Fruit fly (Drosophila melanogaster) whole organism, embryonic: ENCODE results near the gene aralar1.

Experiments used
- Abd-B ChIP-seq: fragments of 200-800 bp; sonication (Bioruptor generic); optimal IDR thresholded peaks from 2 replicates; lab custom pipeline; 2018; ENCODE audit warnings: missing biosample characterization, mild to moderate bottlenecking, missing genetic modification characterization, moderate library complexity
- Bteb2 ChIP-seq: fragments of 200-800 bp; sonication (Bioruptor generic); optimal IDR thresholded peaks from 2 replicates; lab custom pipeline; 2016; ENCODE audit warnings: missing biosample characterization, missing genetic modification characterization
- C15 ChIP-seq: fragments of 200-800 bp; sonication (Bioruptor generic); IDR thresholded peaks from 3 replicates; pipeline ENCODE4 v1.3.6; 2022; ENCODE audit warnings: missing biosample characterization, missing genetic modification characterization
- CG10565 ChIP-seq: fragments of 200-800 bp; sonication (Bioruptor generic); optimal IDR thresholded peaks from 3 replicates; lab custom pipeline; 2016; ENCODE audit warnings: missing biosample characterization, mild to moderate bottlenecking, missing genetic modification characterization
- CG11398 ChIP-seq: fragments of 200-800 bp; sonication (Bioruptor generic); optimal IDR thresholded peaks from 2 replicates; lab custom pipeline; 2016; ENCODE audit warnings: missing biosample characterization, missing genetic modification characterization
- CG11456 ChIP-seq: fragments of 200-800 bp; sonication (Bioruptor generic); IDR thresholded peaks from 3 replicates; pipeline ENCODE4 v1.3.6; 2022; ENCODE audit warnings: missing biosample characterization, missing genetic modification characterization
- CG11560 ChIP-seq: fragments of 200-800 bp; sonication (Bioruptor generic); IDR thresholded peaks from 3 replicates; pipeline ENCODE4 v1.3.6; 2022; ENCODE audit warnings: missing biosample characterization, missing genetic modification characterization
- CG12219 ChIP-seq: fragments of 200-800 bp; sonication (Bioruptor generic); optimal IDR thresholded peaks from 3 replicates; lab custom pipeline; 2018; ENCODE audit warnings: missing biosample characterization, mild to moderate bottlenecking, missing genetic modification characterization
- CG12769 ChIP-seq: fragments of 200-800 bp; sonication (Bioruptor generic); optimal IDR thresholded peaks from 2 replicates; lab custom pipeline; 2019; ENCODE audit warnings: missing biosample characterization, mild to moderate bottlenecking, missing genetic modification characterization, moderate library complexity
- CG13624 ChIP-seq: fragments of 200-800 bp; sonication (Bioruptor generic); optimal IDR thresholded peaks from 2 replicates; lab custom pipeline; 2016; ENCODE audit warnings: missing biosample characterization, missing genetic modification characterization
- CG15696 ChIP-seq: fragments of 200-800 bp; sonication (Bioruptor generic); optimal IDR thresholded peaks from 2 replicates; lab custom pipeline; 2019; ENCODE audit warnings: missing biosample characterization, mild to moderate bottlenecking, missing genetic modification characterization, moderate library complexity
- CG1602 ChIP-seq: fragments of 200-800 bp; sonication (Bioruptor generic); optimal IDR thresholded peaks from 3 replicates; lab custom pipeline; 2016; ENCODE audit warnings: missing biosample characterization, missing genetic modification characterization
- CG16779 ChIP-seq: fragments of 200-800 bp; sonication (Bioruptor generic); IDR thresholded peaks from 2 replicates; pipeline ENCODE4 v1.3.6; 2022; ENCODE audit warnings: missing biosample characterization, missing genetic modification characterization
- CG16815 ChIP-seq: fragments of 200-800 bp; sonication (Bioruptor generic); optimal IDR thresholded peaks from 3 replicates; lab custom pipeline; 2017; ENCODE audit warnings: missing biosample characterization, mild to moderate bottlenecking, missing genetic modification characterization
- CG18262 ChIP-seq: fragments of 200-800 bp; optimal IDR thresholded peaks from 3 replicates; lab custom pipeline; 2019; ENCODE audit warnings: missing biosample characterization, mild to moderate bottlenecking, missing genetic modification characterization, moderate library complexity
- CG2120 ChIP-seq: fragments of 200-800 bp; sonication (Bioruptor generic); optimal IDR thresholded peaks from 3 replicates; lab custom pipeline; 2016; ENCODE audit warnings: missing biosample characterization, missing genetic modification characterization
- CG3281 ChIP-seq: fragments of 200-800 bp; sonication (Bioruptor generic); optimal IDR thresholded peaks from 3 replicates; lab custom pipeline; 2017; ENCODE audit warnings: missing biosample characterization, mild to moderate bottlenecking, missing genetic modification characterization
- CG3407 ChIP-seq: fragments of 200-800 bp; sonication (Bioruptor generic); optimal IDR thresholded peaks from 2 replicates; lab custom pipeline; 2018; ENCODE audit warnings: missing biosample characterization, mild to moderate bottlenecking, missing genetic modification characterization
- CG3726 ChIP-seq: fragments of 200-800 bp; sonication (Bioruptor generic); IDR thresholded peaks from 3 replicates; pipeline ENCODE4, ENCODE4 v1.3.6; 2022; ENCODE audit warnings: missing biosample characterization, missing genetic modification characterization
- CG8089 ChIP-seq: fragments of 200-800 bp; sonication (Bioruptor generic); optimal IDR thresholded peaks from 3 replicates; lab custom pipeline; 2016; ENCODE audit warnings: missing biosample characterization, missing genetic modification characterization
- CG8388 ChIP-seq: fragments of 200-800 bp; sonication (Bioruptor generic); optimal IDR thresholded peaks from 2 replicates; lab custom pipeline; 2019; ENCODE audit warnings: missing biosample characterization, mild to moderate bottlenecking, missing genetic modification characterization, moderate library complexity
- CG8478 ChIP-seq: fragments of >200 bp; optimal IDR thresholded peaks from 2 replicates; lab custom pipeline; 2018
- CG9817 ChIP-seq: fragments of 200-800 bp; sonication (Bioruptor generic); optimal IDR thresholded peaks from 2 replicates; lab custom pipeline; 2018; ENCODE audit warnings: missing biosample characterization, mild to moderate bottlenecking, missing genetic modification characterization, moderate library complexity
- CHES-1-like ChIP-seq: fragments of 200-800 bp; sonication (Bioruptor generic); optimal IDR thresholded peaks from 2 replicates; lab custom pipeline; 2016; ENCODE audit warnings: missing biosample characterization, missing genetic modification characterization
- D19B ChIP-seq: fragments of 200-800 bp; sonication (Bioruptor generic); optimal IDR thresholded peaks from 2 replicates; lab custom pipeline; 2017; ENCODE audit warnings: missing biosample characterization, mild to moderate bottlenecking, missing genetic modification characterization
- Dref ChIP-seq: fragments of 200-800 bp; sonication (Bioruptor generic); IDR thresholded peaks from 2 replicates; pipeline ENCODE4 v1.3.6; 2022; ENCODE audit warnings: missing biosample characterization, missing genetic modification characterization
- HHEX ChIP-seq: fragments of 200-800 bp; sonication (Bioruptor generic); optimal IDR thresholded peaks from 3 replicates; lab custom pipeline; 2017; ENCODE audit warnings: missing biosample characterization, mild to moderate bottlenecking, missing genetic modification characterization, missing genetic modification reagents
- MESR4 ChIP-seq: fragments of 200-800 bp; sonication (Bioruptor generic); optimal IDR thresholded peaks from 2 replicates; lab custom pipeline; 2018; ENCODE audit warnings: missing biosample characterization, mild to moderate bottlenecking, missing genetic modification characterization, moderate library complexity
- Myb ChIP-seq: fragments of 200-800 bp; sonication (Bioruptor generic); optimal IDR thresholded peaks from 2 replicates; lab custom pipeline; 2016; ENCODE audit warnings: missing biosample characterization, missing genetic modification characterization
- NC2α ChIP-seq: fragments of 200-800 bp; sonication (Bioruptor generic); optimal IDR thresholded peaks from 2 replicates; lab custom pipeline; 2016; ENCODE audit warnings: missing biosample characterization, missing genetic modification characterization
- amos ChIP-seq: fragments of 200-800 bp; sonication (Bioruptor generic); IDR thresholded peaks from 2 replicates; pipeline ENCODE4 v1.3.6; 2022; ENCODE audit warnings: missing biosample characterization, missing genetic modification characterization; ENCODE audit not compliant: partially characterized antibody
- ara ChIP-seq: fragments of 200-800 bp; sonication (Bioruptor generic); IDR thresholded peaks from 2 replicates; pipeline ENCODE4 v1.3.6; 2022; ENCODE audit warnings: missing biosample characterization, missing genetic modification characterization
- bowl ChIP-seq: fragments of 200-800 bp; sonication (Bioruptor generic); IDR thresholded peaks from 2 replicates; pipeline ENCODE4 v1.3.6; 2022; ENCODE audit warnings: missing biosample characterization, missing genetic modification characterization
- br ChIP-seq: fragments of >200 bp; optimal IDR thresholded peaks from 2 replicates; lab custom pipeline; 2017
- bsh ChIP-seq, 2 experiments: fragments of 200-800 bp; sonication (Bioruptor generic); optimal IDR thresholded peaks; 2 replicates each; lab custom pipeline; 2017 to 2018; ENCODE audit warnings: mild to moderate bottlenecking in 2 of 2, missing biosample characterization in 2 of 2, missing genetic modification characterization in 2 of 2, moderate library complexity in 1 of 2
- btn ChIP-seq: fragments of 200-800 bp; sonication (Bioruptor generic); optimal IDR thresholded peaks from 2 replicates; lab custom pipeline; 2016; ENCODE audit warnings: missing biosample characterization, missing genetic modification characterization
- chif ChIP-seq, 2 experiments: fragments of 200-800 bp; sonication (Bioruptor generic); optimal IDR thresholded peaks; 3 replicates each; lab custom pipeline; 2016; ENCODE audit warnings: missing biosample characterization in 2 of 2, missing genetic modification characterization in 2 of 2
- dati ChIP-seq: fragments of 200-800 bp; sonication (Bioruptor generic); IDR thresholded peaks from 2 replicates; pipeline ENCODE4 v1.3.6; 2022; ENCODE audit warnings: missing biosample characterization, missing genetic modification characterization
- ems ChIP-seq: fragments of 200-800 bp; sonication (Bioruptor generic); optimal IDR thresholded peaks from 3 replicates; lab custom pipeline; 2016; ENCODE audit warnings: missing biosample characterization, missing genetic modification characterization
- fru ChIP-seq: fragments of >200 bp; optimal IDR thresholded peaks from 2 replicates; lab custom pipeline; 2017
- ftz-f1 ChIP-seq: fragments of 200-800 bp; sonication (Bioruptor generic); optimal IDR thresholded peaks from 2 replicates; lab custom pipeline; 2016; ENCODE audit warnings: missing biosample characterization, missing genetic modification characterization
- gce ChIP-seq: fragments of 200-800 bp; sonication (Bioruptor generic); IDR thresholded peaks from 3 replicates; pipeline ENCODE4 v1.3.6; 2022; ENCODE audit warnings: missing biosample characterization, missing genetic modification characterization
- hkb ChIP-seq, 2 experiments: fragments of 200-800 bp in 1 of 2; fragments of >200 bp in 1 of 2; sonication (Bioruptor generic) in 1 of 2; IDR thresholded peaks in 1 of 2; optimal IDR thresholded peaks in 1 of 2; 2 replicates each; pipeline versions ENCODE4 v1.3.6 to Lab custom; 2017 to 2022; ENCODE audit warnings: missing biosample characterization in 1 of 2, missing genetic modification characterization in 1 of 2
- lilli ChIP-seq: fragments of 200-800 bp; sonication (Bioruptor generic); optimal IDR thresholded peaks from 3 replicates; lab custom pipeline; 2016; ENCODE audit warnings: missing biosample characterization, missing genetic modification characterization
- nerfin-2 ChIP-seq: fragments of 200-800 bp; sonication (Bioruptor generic); IDR thresholded peaks from 2 replicates; pipeline ENCODE4 v1.3.6; 2022; ENCODE audit warnings: missing biosample characterization, missing genetic modification characterization; ENCODE audit not compliant: partially characterized antibody
- odd ChIP-seq: fragments of 200-800 bp; sonication (Bioruptor generic); optimal IDR thresholded peaks from 2 replicates; lab custom pipeline; 2017; ENCODE audit warnings: missing biosample characterization, mild to moderate bottlenecking, missing genetic modification characterization
- p53 ChIP-seq: fragments of 200-800 bp; sonication (Bioruptor generic); optimal IDR thresholded peaks from 2 replicates; lab custom pipeline; 2016; ENCODE audit warnings: missing biosample characterization, missing genetic modification characterization
- pho ChIP-seq: fragments of 200-800 bp; sonication (Bioruptor generic); optimal IDR thresholded peaks from 2 replicates; lab custom pipeline; 2016; ENCODE audit warnings: missing biosample characterization, missing genetic modification characterization
- sisA ChIP-seq: fragments of 200-800 bp; sonication (Bioruptor generic); IDR thresholded peaks from 2 replicates; pipeline ENCODE4 v1.3.6; 2022; ENCODE audit warnings: missing biosample characterization, missing genetic modification characterization
- slou ChIP-seq: fragments of 200-800 bp; sonication (Bioruptor generic); optimal IDR thresholded peaks from 3 replicates; lab custom pipeline; 2016; ENCODE audit warnings: missing biosample characterization, missing genetic modification characterization
- vfl ChIP-seq: fragments of 200-800 bp; sonication (Bioruptor generic); optimal IDR thresholded peaks from 2 replicates; lab custom pipeline; 2016; ENCODE audit warnings: missing biosample characterization, missing genetic modification characterization
- wor ChIP-seq: fragments of 200-800 bp; sonication (Bioruptor generic); IDR thresholded peaks from 2 replicates; pipeline ENCODE4 v1.3.6; 2022; ENCODE audit warnings: missing biosample characterization, missing genetic modification characterization

The aralar1 gene

DNA sequence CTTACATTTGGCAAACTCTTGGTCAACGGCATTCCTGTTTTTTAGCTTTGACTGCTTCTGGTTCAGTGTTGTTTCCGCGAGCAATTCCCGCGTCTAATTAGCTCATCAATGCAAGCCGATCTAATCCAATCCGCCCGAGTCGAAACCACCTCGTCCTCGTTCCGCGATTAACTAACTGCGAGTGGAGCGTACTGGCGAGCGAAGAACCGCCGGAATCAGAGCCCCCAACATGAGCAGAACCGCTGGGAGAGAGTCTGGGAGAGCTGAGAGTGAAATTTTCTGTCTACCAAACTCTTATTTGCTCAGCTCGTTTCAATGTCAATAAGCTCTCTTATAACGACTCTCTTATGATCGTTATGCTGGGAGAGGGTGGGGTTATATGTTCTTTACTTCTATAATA lies 5.4 kb downstream of the aralar1 start (continued):
- TF ChIP-seq wor (GFP tag; lab: Robert Waterston, UW) (peak; percentile 31; the same call in 1 of the 2 replicates), CG16815 (GFP tag; lab: Kevin White, UChicago) (peak; percentile 20), Bteb2 (peak; percentile 55), chif (GFP tag; optimal IDR thresholded peaks at IDR 0.05; lab: Kevin White, UChicago) (peak; percentile 54 to 74), p53 (peak; percentile 60), ftz-f1 (GFP tag; lab: Kevin White, UChicago) (peak; percentile 64), CG3407 (GFP tag; lab: Kevin White, UChicago) (peak; percentile 86), CG9817 (tag; lab: Kevin White, UChicago) (peak; percentile 41), fru (lab: Kevin White, UChicago) (no peak), CG11560 (tag; lab: Robert Waterston, UW) (no peak), D19B (GFP tag; lab: Kevin White, UChicago) (no peak), ems (GFP tag; lab: Kevin White, UChicago) (peak; percentile 75), CG8478 (no peak), hkb (optimal IDR thresholded peaks at IDR 0.05; lab: Kevin White, UChicago) (no peak), hkb (GFP tag; IDR thresholded peaks at IDR 0.05; lab: Robert Waterston, UW) (peak; percentile 93), br (lab: Kevin White, UChicago) (no peak), CG2120 (GFP tag; lab: Kevin White, UChicago) (peak; percentile 75), amos (GFP tag; lab: Robert Waterston, UW) (no peak; the same call in 1 of the 2 replicates), slou (GFP tag; lab: Kevin White, UChicago) (no peak), vfl (GFP tag; lab: Kevin White, UChicago) (peak; percentile 49), CG3726 (peak; percentile 89), CG18262 (tag; lab: Kevin White, UChicago) (no peak), dati (0 out of 2 replicates have a peak, but pooled peaks have one; percentile 7), MESR4 (GFP tag; lab: Kevin White, UChicago) (peak; percentile 7), Abd-B (GFP tag; lab: Kevin White, UChicago) (no peak), CG11398 (GFP tag; lab: Kevin White, UChicago) (peak; percentile 70), CG3281 (GFP tag; lab: Kevin White, UChicago) (peak; percentile 80), pho (GFP tag; lab: Kevin White, UChicago) (peak; percentile 83), sisA (GFP tag; lab: Robert Waterston, UW) (peak; percentile 23), CG8388 (GFP tag; lab: Kevin White, UChicago) (peak; percentile 26), NC2α (GFP tag; lab: Kevin White, UChicago) (peak; percentile 76), CG8089 (GFP tag; lab: Kevin White, UChicago) (peak; percentile 81), Dref (GFP tag; lab: Robert Waterston, UW) (peak; percentile 27; the same call in 1 of the 2 replicates), HHEX (GFP tag; lab: Kevin White, UChicago) (peak; percentile 83), nerfin-2 (GFP tag; lab: Robert Waterston, UW) (no peak), CG10565 (GFP tag; lab: Kevin White, UChicago) (peak; percentile 48), lilli (GFP tag; lab: Kevin White, UChicago) (peak; percentile 49), C15 (GFP tag; lab: Robert Waterston, UW) (peak; percentile 85; the same call in 1 of the 3 replicates), CG13624 (GFP tag; lab: Kevin White, UChicago) (peak; percentile 63), CG15696 (peak; percentile 45), CHES-1-like (GFP tag; lab: Kevin White, UChicago) (peak; percentile 80), bsh (GFP tag; optimal IDR thresholded peaks at IDR 0.05; lab: Kevin White, UChicago) (peak; percentile 36 to 82), ara (GFP tag; lab: Robert Waterston, UW) (peak; percentile 74), Myb (GFP tag; lab: Kevin White, UChicago) (peak; percentile 37), btn (GFP tag; lab: Kevin White, UChicago) (peak; percentile 74), CG1602 (peak; percentile 69), CG12219 (GFP tag; lab: Kevin White, UChicago) (peak; percentile 50), odd (GFP tag; lab: Kevin White, UChicago) (peak; percentile 73), CG11456 (GFP tag; lab: Robert Waterston, UW) (peak; percentile 85), CG12769 (tag; lab: Kevin White, UChicago) (peak; percentile 67), bowl (GFP tag; lab: Robert Waterston, UW) (no peak), gce (peak; percentile 92), CG16779 (GFP tag; lab: Robert Waterston, UW) (peak; percentile 89)
